Worm (Caenorhabditis elegans): ENCODE measurements around the gene clip-1.

ce11 chrIII:9288540-9288939, 19.7 kb upstream of the clip-1 start:
- no peak for TF ChIP-seq F13H6.1 (tag; optimal IDR thresholded peaks at IDR 0.05)
- TF ChIP-seq lin-13 (GFP tag; optimal IDR thresholded peaks at IDR 0.05) = no peak
- no peak for TF ChIP-seq alr-1 (tag; optimal IDR thresholded peaks at IDR 0.05)
- no peak for TF ChIP-seq mab-5 (tag; optimal IDR thresholded peaks at IDR 0.05)
- no peak for TF ChIP-seq lsy-2 (tag; optimal IDR thresholded peaks at IDR 0.05)

Measured in whole organism, L2 larva.